Worm (Caenorhabditis elegans) whole organism, midembryonic: ENCODE data around the gene Y46H3C.7.

ENCODE experiments used
- cog-1 ChIP-seq: sonication (generic microtip); optimal IDR thresholded peaks from 2 replicates; lab custom pipeline; 2016; ENCODE audit warnings: missing genetic modification characterization, missing compliant biosample characterization
- flt-1 ChIP-seq: fragments of 200-800 bp; sonication (Bioruptor generic); IDR thresholded peaks from 2 replicates; pipeline ENCODE4 v1.3.6; 2022; ENCODE audit warnings: missing genetic modification characterization, missing compliant biosample characterization
- klf-2 ChIP-seq: fragments of 200-800 bp; sonication (Bioruptor generic); conservative IDR thresholded peaks from 2 replicates; pipeline ENCODE4 v1.3.6; 2022; ENCODE audit warnings: missing genetic modification reagents, missing genetic modification characterization, missing compliant biosample characterization
- ref-1 ChIP-seq: fragments of 200-800 bp; sonication (Bioruptor generic); conservative IDR thresholded peaks from 2 replicates; pipeline ENCODE4 v1.3.6; 2022; ENCODE audit warnings: missing genetic modification reagents, missing genetic modification characterization, missing compliant biosample characterization
- tab-1 ChIP-seq: fragments of 200-800 bp; sonication (Bioruptor generic); IDR thresholded peaks from 2 replicates; pipeline ENCODE4 v1.3.6; 2022; ENCODE audit warnings: missing genetic modification characterization, missing compliant biosample characterization
- ztf-23 ChIP-seq: fragments of 200-800 bp; sonication (Bioruptor generic); IDR thresholded peaks from 2 replicates; pipeline ENCODE4 v1.3.6; 2022; ENCODE audit warnings: missing genetic modification reagents, missing genetic modification characterization, missing compliant biosample characterization
- ztf-29 ChIP-seq: fragments of 200-800 bp; sonication (Bioruptor generic); IDR thresholded peaks from 2 replicates; pipeline ENCODE4 v1.3.6; 2022; ENCODE audit warnings: missing genetic modification reagents, missing genetic modification characterization, missing compliant biosample characterization

DNA sequence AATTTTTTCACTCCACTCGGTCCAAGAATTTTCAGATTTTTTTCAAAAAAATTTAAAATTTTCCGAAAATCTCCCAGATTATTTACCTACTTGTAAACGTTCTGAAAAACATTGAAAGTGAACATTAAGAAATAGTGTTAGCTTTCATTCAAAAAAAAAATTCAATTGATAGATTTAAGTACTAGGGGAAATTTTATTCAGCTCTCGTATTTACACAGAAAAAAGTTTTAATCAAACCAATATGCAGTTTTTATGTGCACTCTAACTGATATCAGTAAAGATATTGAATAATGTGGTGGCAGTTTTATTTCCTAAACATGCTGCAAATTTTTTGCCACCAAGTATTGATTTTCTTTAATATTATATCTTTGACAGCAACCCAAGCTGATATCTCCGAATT lies 25.6 kb downstream of the Y46H3C.7 start, which contains the start of gene irld-42:
- TF ChIP-seq klf-2 (GFP tag; lab: Robert Waterston, UW) (no peak), cog-1 (no peak), ref-1 (GFP tag; lab: Robert Waterston, UW) (no peak), tab-1 (GFP tag; lab: Robert Waterston, UW) (no peak), flt-1 (GFP tag; lab: Robert Waterston, UW) (no peak), ztf-23 (no peak), ztf-29 (no peak)
